Worm (Caenorhabditis elegans): Measurements from ENCODE around the gene F13B9.2.

DNA sequence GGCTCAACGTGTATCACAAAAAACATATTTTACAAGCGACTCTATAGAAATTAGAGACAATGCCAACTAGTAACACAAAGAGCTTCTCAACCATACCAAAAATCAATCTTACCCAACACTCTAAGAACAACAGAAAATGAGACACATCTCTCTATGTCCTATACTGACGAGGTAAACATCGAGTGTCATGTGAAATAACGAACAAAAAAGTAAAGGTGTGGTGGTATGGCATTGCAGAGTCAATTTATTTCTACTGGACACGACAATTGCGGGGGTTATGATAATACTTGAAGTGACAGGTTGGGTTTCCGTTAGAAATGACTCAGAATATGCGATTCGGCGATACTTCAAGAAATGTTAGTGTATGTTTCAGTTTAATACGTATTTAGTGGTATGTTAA lies 49.0 kb upstream of the F13B9.2 start:
- TF ChIP-seq cog-1 (tag; optimal IDR thresholded peaks at IDR 0.05) (no peak), med-1 (GFP tag; optimal IDR thresholded peaks at IDR 0.05; ENCODE audit: insufficient read depth) (no peak), ref-1 (GFP tag; conservative IDR thresholded peaks at IDR 0.05) (no peak)

Measured in whole organism, midembryonic.